Worm (Caenorhabditis elegans) whole organism, L3 larva: Measurements from ENCODE around the gene nlp-66.
A peak's percentile ranks its signal among the peaks of the same experiment; 100 is the strongest.

Source experiments
- R02D3.7 ChIP-seq: fragments of 150-350 bp; optimal IDR thresholded peaks from 2 replicates; lab custom pipeline; 2014; ENCODE audit warnings: missing biosample characterization, missing genetic modification characterization
- aly-2 ChIP-seq: fragments of 150-350 bp; optimal IDR thresholded peaks from 2 replicates; lab custom pipeline; 2014; ENCODE audit warnings: missing biosample characterization, missing genetic modification characterization
- ama-1 ChIP-seq: fragments of 150-350 bp; optimal IDR thresholded peaks from 2 replicates; lab custom pipeline; 2018
- ceh-16 ChIP-seq: sonication (generic microtip); optimal IDR thresholded peaks from 2 replicates; lab custom pipeline; 2017; ENCODE audit warnings: missing biosample characterization, missing genetic modification characterization
- ceh-82 ChIP-seq: fragments of 150-350 bp; optimal IDR thresholded peaks from 2 replicates; lab custom pipeline; 2014; ENCODE audit warnings: missing biosample characterization, missing genetic modification characterization
- egl-27 ChIP-seq: sonication (generic microtip); optimal IDR thresholded peaks from 4 replicates; lab custom pipeline; 2017; ENCODE audit warnings: missing biosample characterization, missing genetic modification reagents, missing genetic modification characterization
- egl-5 ChIP-seq: fragments of 150-350 bp; optimal IDR thresholded peaks from 2 replicates; lab custom pipeline; 2017; ENCODE audit warnings: missing biosample characterization, missing genetic modification reagents, missing genetic modification characterization, inconsistent platforms
- elt-2 ChIP-seq: sonication (generic microtip); optimal IDR thresholded peaks from 2 replicates; lab custom pipeline; 2016; ENCODE audit warnings: missing genetic modification reagents, mild to moderate bottlenecking, missing genetic modification characterization, missing compliant biosample characterization
- eor-1 ChIP-seq, 2 experiments: fragments of 150-350 bp; optimal IDR thresholded peaks; 2 replicates each; lab custom pipeline; 2014 to 2018; ENCODE audit warnings: missing biosample characterization in 2 of 2, missing genetic modification characterization in 2 of 2
- fkh-2 ChIP-seq: fragments of 150-350 bp; optimal IDR thresholded peaks from 2 replicates; lab custom pipeline; 2014; ENCODE audit warnings: missing biosample characterization, missing genetic modification reagents, missing genetic modification characterization
- jun-1 ChIP-seq: fragments of 150-350 bp; optimal IDR thresholded peaks from 2 replicates; lab custom pipeline; 2014; ENCODE audit warnings: missing biosample characterization, missing genetic modification reagents, missing genetic modification characterization
- lin-15B ChIP-seq: fragments of 150-350 bp; optimal IDR thresholded peaks from 2 replicates; lab custom pipeline; 2014; ENCODE audit warnings: missing biosample characterization, missing genetic modification characterization
- lin-39 ChIP-seq: fragments of 150-350 bp; optimal IDR thresholded peaks from 2 replicates; lab custom pipeline; 2018; ENCODE audit warnings: missing biosample characterization, missing genetic modification reagents, missing genetic modification characterization
- nfya-1 ChIP-seq: sonication (generic microtip); optimal IDR thresholded peaks from 2 replicates; lab custom pipeline; 2017; ENCODE audit warnings: missing genetic modification characterization, mild to moderate bottlenecking, missing compliant biosample characterization, antibody characterized with exemption, moderate library complexity; ENCODE audit not compliant: insufficient read depth
- nhr-25 ChIP-seq: sonication (generic microtip); optimal IDR thresholded peaks from 2 replicates; lab custom pipeline; 2017; ENCODE audit warnings: missing biosample characterization, missing genetic modification characterization
- nhr-28 ChIP-seq: fragments of 150-350 bp; optimal IDR thresholded peaks from 2 replicates; lab custom pipeline; 2014; ENCODE audit warnings: missing biosample characterization, missing genetic modification characterization
- nhr-76 ChIP-seq: fragments of 150-350 bp; sonication (generic microtip); optimal IDR thresholded peaks from 5 replicates; lab custom pipeline; 2014; ENCODE audit warnings: missing biosample characterization, missing genetic modification characterization
- nhr-77 ChIP-seq: fragments of 150-350 bp; optimal IDR thresholded peaks from 2 replicates; lab custom pipeline; 2014; ENCODE audit warnings: missing biosample characterization, missing genetic modification characterization
- pha-4 ChIP-seq: fragments of 150-350 bp; optimal IDR thresholded peaks from 2 replicates; lab custom pipeline; 2014; ENCODE audit warnings: missing biosample characterization, missing genetic modification reagents, missing genetic modification characterization
- pqm-1 ChIP-seq: fragments of 150-350 bp; optimal IDR thresholded peaks from 2 replicates; lab custom pipeline; 2017; ENCODE audit warnings: missing biosample characterization, missing genetic modification characterization, inconsistent platforms
- unc-39 ChIP-seq: sonication (generic microtip); optimal IDR thresholded peaks from 4 replicates; lab custom pipeline; 2017; ENCODE audit warnings: missing biosample characterization, missing genetic modification characterization
- unc-62 ChIP-seq: fragments of 150-350 bp; sonication (generic microtip); optimal IDR thresholded peaks from 4 replicates; lab custom pipeline; 2014; ENCODE audit warnings: missing biosample characterization, missing genetic modification reagents, missing genetic modification characterization
- zag-1 ChIP-seq: fragments of 150-350 bp; optimal IDR thresholded peaks from 2 replicates; lab custom pipeline; 2014; ENCODE audit warnings: missing biosample characterization, missing genetic modification characterization
- ztf-11 ChIP-seq: fragments of 150-350 bp; optimal IDR thresholded peaks from 2 replicates; lab custom pipeline; 2014; ENCODE audit warnings: missing biosample characterization, missing genetic modification characterization
- ztf-4 ChIP-seq: fragments of 150-350 bp; optimal IDR thresholded peaks from 2 replicates; lab custom pipeline; 2014; ENCODE audit warnings: missing biosample characterization, missing genetic modification characterization

Gene nlp-66

DNA sequence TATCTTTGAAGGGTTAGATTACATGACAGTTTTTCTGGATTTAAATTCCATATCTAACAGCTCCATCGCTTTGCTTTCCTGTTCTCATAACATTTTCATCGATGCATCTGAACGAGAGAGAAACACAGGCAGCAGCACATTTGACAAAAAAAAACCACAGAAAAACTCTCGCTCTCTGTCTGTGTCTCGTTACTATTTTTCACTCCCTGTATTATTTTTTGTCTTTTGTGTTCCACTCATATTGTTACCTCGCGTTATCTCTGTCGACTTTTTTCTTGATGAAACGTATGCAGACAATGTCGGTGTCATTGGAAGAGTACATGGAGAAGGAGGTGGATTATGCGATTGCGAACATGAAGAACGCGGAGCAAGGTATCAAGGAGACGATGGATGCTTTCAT, 27.7 kb downstream of the nlp-66 start, which contains the start of gene W04G3.11:
Gene W04G3.11 (plus strand): TSS at position 244 of the 400 bp plus-strand sequence.
- TF ChIP-seq pqm-1 (tag; lab: Kevin White, UChicago) (peak; percentile 40), unc-39 (tag; lab: Kevin White, UChicago) (no peak), elt-2 (peak; percentile 50)
- TF ChIP-seq, all 47 proteins: peak for 2

- TF ChIP-seq ztf-4 (tag; lab: Kevin White, UChicago) (no peak), lin-39 (tag; lab: Kevin White, UChicago) (no peak), R02D3.7 (tag; lab: Kevin White, UChicago) (no peak), pha-4 (tag; lab: Kevin White, UChicago) (no peak), ama-1 (no peak), unc-62 (GFP tag; lab: Kevin White, UChicago) (no peak), lin-15B (tag; lab: Kevin White, UChicago) (no peak), aly-2 (tag; lab: Kevin White, UChicago) (no peak), jun-1 (tag; lab: Kevin White, UChicago) (no peak)
Observed at ce11 chrX:11085162-11085561, 31.5 kb downstream of the nlp-66 start, which contains the start of gene W04G3.7. W04G3.7 (minus strand) TSS chrX:11085262.

ce11 chrX:11080170-11080728, 36.4 kb downstream of the nlp-66 start, which contains the start of gene sulp-7:
sulp-7 (plus strand) TSS chrX:11080678.
- no peak for TF ChIP-seq ceh-82 (tag; lab: Kevin White, UChicago)
- peak; percentile 19 for TF ChIP-seq nfya-1 (tag; lab: Kevin White, UChicago)
- TF ChIP-seq elt-2: peak; percentile 57
- no peak for TF ChIP-seq lin-15B (tag; lab: Kevin White, UChicago)
- peak; percentile 42 for TF ChIP-seq pqm-1 (tag; lab: Kevin White, UChicago)
- no peak for TF ChIP-seq nhr-77 (tag; lab: Kevin White, UChicago)
- peak; percentile 23 for TF ChIP-seq pha-4 (tag; lab: Kevin White, UChicago)
- TF ChIP-seq ceh-16: no peak

ce11 chrX:11079667-11080066, 37.0 kb downstream of the nlp-66 start, which contains the start of gene W04G3.13:
W04G3.13 (minus strand) TSS chrX:11079767.
- TF ChIP-seq ztf-11 (tag; lab: Kevin White, UChicago) (no peak), fkh-2 (tag; lab: Kevin White, UChicago) (no peak), zag-1 (tag; lab: Kevin White, UChicago) (no peak), eor-1 (tag; optimal IDR thresholded peaks at IDR 0.05; lab: Kevin White, UChicago) (no peak), nhr-76 (no peak)

DNA sequence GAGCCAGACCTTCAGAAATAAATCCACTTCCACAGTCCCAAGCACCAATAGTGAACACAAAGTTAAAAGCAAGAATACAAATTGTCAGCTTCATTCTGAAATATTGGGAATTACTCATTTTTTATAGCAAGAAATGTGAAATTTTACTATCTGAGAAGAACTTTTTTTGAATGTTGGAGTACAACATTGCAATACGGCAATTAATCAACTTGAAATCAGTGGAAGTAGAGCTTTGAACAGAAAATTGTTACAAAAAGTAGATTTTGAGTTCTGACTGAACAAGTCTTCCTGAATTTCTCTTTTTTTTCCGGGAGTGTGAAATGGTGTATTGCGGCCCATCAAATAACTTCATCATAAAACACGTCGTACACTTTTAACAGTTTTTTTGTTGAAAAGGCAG, 38.5 kb downstream of the nlp-66 start, which contains the start of gene W04G3.10:
Gene W04G3.10 (minus strand): TSS at position 101 of the 400 bp plus-strand sequence.
- TF ChIP-seq nfya-1 (tag; lab: Kevin White, UChicago) (no peak), nhr-28 (tag; lab: Kevin White, UChicago) (no peak)

ce11 chrX:11076491-11076890, 40.1 kb downstream of the nlp-66 start, which contains the start of gene W04G3.12:
W04G3.12 (minus strand) TSS chrX:11076801.
- no peak for TF ChIP-seq egl-5 (tag; lab: Kevin White, UChicago)
- TF ChIP-seq pqm-1 (tag; lab: Kevin White, UChicago): no peak
- TF ChIP-seq ztf-4 (tag; lab: Kevin White, UChicago): no peak
- no peak for TF ChIP-seq elt-2
- no peak for TF ChIP-seq R02D3.7 (tag; lab: Kevin White, UChicago)
- no peak for TF ChIP-seq nhr-76
- TF ChIP-seq ceh-82 (tag; lab: Kevin White, UChicago): no peak
- TF ChIP-seq egl-27 (tag; lab: Kevin White, UChicago): no peak
- TF ChIP-seq nhr-25 (tag; lab: Kevin White, UChicago): no peak
- no peak for TF ChIP-seq ama-1
- no peak for TF ChIP-seq lin-15B (tag; lab: Kevin White, UChicago)

ce11 chrX:11073358-11073757, 43.3 kb downstream of the nlp-66 start, which contains the start of gene W04G3.5:
W04G3.5 (plus strand) TSS chrX:11073658.
- TF ChIP-seq eor-1 (tag; optimal IDR thresholded peaks at IDR 0.05; lab: Kevin White, UChicago) (no peak), nhr-76 (no peak), pha-4 (tag; lab: Kevin White, UChicago) (no peak)

DNA sequence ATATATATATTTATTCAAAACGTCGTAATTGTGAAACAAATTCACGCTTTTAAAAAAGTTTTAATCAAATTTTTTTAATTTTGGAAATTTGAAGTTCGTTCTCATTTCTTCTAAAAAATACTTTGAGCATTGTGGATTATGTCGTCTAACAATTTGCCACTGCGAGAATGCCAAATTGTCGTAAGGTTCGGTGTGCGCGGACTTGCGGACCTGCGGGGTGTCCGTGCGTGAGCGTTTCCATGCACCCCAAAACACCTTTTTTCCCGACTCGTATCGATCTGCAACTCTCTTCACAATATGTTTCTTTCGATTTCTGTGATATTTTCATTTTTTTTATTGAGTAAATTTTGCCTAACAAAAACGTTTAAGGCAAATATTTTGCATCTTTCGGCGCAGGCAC, 43.9 kb downstream of the nlp-66 start:
- TF ChIP-seq ztf-11 (tag; lab: Kevin White, UChicago): no peak
- no peak for TF ChIP-seq jun-1 (tag; lab: Kevin White, UChicago)
- TF ChIP-seq nfya-1 (tag; lab: Kevin White, UChicago): peak; percentile 10
- TF ChIP-seq egl-5 (tag; lab: Kevin White, UChicago): no peak
